Worm (Caenorhabditis elegans) whole organism, mixed stage, embryonic: ENCODE measurements around the gene nspg-1.

Experiments used
- M03D4.4 ChIP-seq: sonication (generic microtip); optimal IDR thresholded peaks from 2 replicates; lab custom pipeline; 2017; ENCODE audit warnings: mild to moderate bottlenecking, missing genetic modification characterization, missing compliant biosample characterization
- bed-3 ChIP-seq: fragments of 200-800 bp; sonication (Bioruptor generic); optimal IDR thresholded peaks from 3 replicates; lab custom pipeline; 2018; ENCODE audit warnings: mild to moderate bottlenecking, missing genetic modification characterization, moderate library complexity, missing compliant biosample characterization
- elt-1 ChIP-seq: sonication (generic microtip); optimal IDR thresholded peaks from 2 replicates; lab custom pipeline; 2017; ENCODE audit warnings: missing genetic modification characterization, mild to moderate bottlenecking, missing compliant biosample characterization, antibody characterized with exemption, moderate library complexity, borderline replicate concordance; ENCODE audit not compliant: insufficient read depth
- ham-2 ChIP-seq: fragments of 200-800 bp; sonication (Bioruptor generic); optimal IDR thresholded peaks from 2 replicates; lab custom pipeline; 2018; ENCODE audit warnings: mild to moderate bottlenecking, missing genetic modification characterization, missing compliant biosample characterization
- lsy-2 ChIP-seq: fragments of 150-350 bp; optimal IDR thresholded peaks from 2 replicates; lab custom pipeline; 2014; ENCODE audit warnings: missing biosample characterization, missing genetic modification characterization
- mep-1 ChIP-seq: fragments of 150-350 bp; optimal IDR thresholded peaks from 2 replicates; lab custom pipeline; 2017; ENCODE audit warnings: missing biosample characterization, missing genetic modification reagents, missing genetic modification characterization, inconsistent platforms
- nhr-12 ChIP-seq: fragments of 150-350 bp; optimal IDR thresholded peaks from 2 replicates; lab custom pipeline; 2014; ENCODE audit warnings: missing biosample characterization, missing genetic modification characterization
- nhr-28 ChIP-seq: fragments of 150-350 bp; optimal IDR thresholded peaks from 2 replicates; lab custom pipeline; 2014; ENCODE audit warnings: missing biosample characterization, missing genetic modification characterization
- nhr-76 ChIP-seq: sonication (generic microtip); optimal IDR thresholded peaks from 2 replicates; lab custom pipeline; 2017; ENCODE audit warnings: missing biosample characterization, missing genetic modification characterization
- snpc-4 ChIP-seq: fragments of 150-350 bp; optimal IDR thresholded peaks from 2 replicates; lab custom pipeline; 2014; ENCODE audit warnings: missing biosample characterization, missing genetic modification characterization
- tbx-8 ChIP-seq: fragments of 200-800 bp; sonication (Bioruptor generic); optimal IDR thresholded peaks from 2 replicates; lab custom pipeline; 2018; ENCODE audit warnings: mild to moderate bottlenecking, missing genetic modification characterization, moderate library complexity, missing compliant biosample characterization
- unc-39 ChIP-seq: fragments of 150-350 bp; optimal IDR thresholded peaks from 2 replicates; lab custom pipeline; 2014; ENCODE audit warnings: missing biosample characterization, missing genetic modification characterization
- unc-62 ChIP-seq: fragments of 150-350 bp; optimal IDR thresholded peaks from 2 replicates; lab custom pipeline; 2014; ENCODE audit warnings: missing biosample characterization, missing genetic modification reagents, missing genetic modification characterization
- ztf-11 ChIP-seq: fragments of 150-350 bp; optimal IDR thresholded peaks from 2 replicates; lab custom pipeline; 2014; ENCODE audit warnings: missing biosample characterization, missing genetic modification characterization

DNA sequence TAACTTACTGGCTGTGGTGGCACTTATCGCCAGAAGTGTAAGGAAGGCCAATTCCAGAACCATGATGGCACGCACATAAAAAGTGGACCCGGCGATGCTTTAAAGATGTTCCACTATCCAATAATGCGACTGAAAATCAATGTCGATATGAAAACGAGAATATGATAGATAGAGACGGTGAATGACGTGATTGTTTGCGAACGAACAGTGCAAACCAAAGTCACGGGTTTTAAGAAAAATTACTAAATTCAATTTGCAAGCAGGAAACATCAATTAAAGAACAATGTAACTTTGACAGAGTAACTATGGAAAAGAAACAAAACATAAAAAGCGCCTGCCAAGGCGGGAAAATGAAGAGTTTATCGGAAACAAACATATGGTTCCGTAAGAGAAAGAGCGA lies 18.2 kb downstream of the nspg-1 start, which contains the start of gene C44H9.5:
- no peak for TF ChIP-seq nhr-12 (tag; lab: Kevin White, UChicago)
- no peak for TF ChIP-seq lsy-2
- no peak for TF ChIP-seq unc-39 (tag; lab: Kevin White, UChicago)
- TF ChIP-seq unc-62 (GFP tag; lab: Kevin White, UChicago) = no peak
- no peak for TF ChIP-seq nhr-28 (tag; lab: Kevin White, UChicago)
- TF ChIP-seq tbx-8 = no peak
- no peak for TF ChIP-seq ham-2 (GFP tag; lab: Kevin White, UChicago)
- no peak for TF ChIP-seq ztf-11 (tag; lab: Kevin White, UChicago)
- TF ChIP-seq bed-3 (GFP tag; lab: Kevin White, UChicago) = no peak
- no peak for TF ChIP-seq snpc-4 (tag; lab: Kevin White, UChicago)
- no peak for TF ChIP-seq elt-1 (tag; lab: Kevin White, UChicago)
- no peak for TF ChIP-seq mep-1 (tag; lab: Kevin White, UChicago)
- TF ChIP-seq nhr-76 (tag; lab: Kevin White, UChicago) = no peak
- TF ChIP-seq M03D4.4 = no peak
